Worm (Caenorhabditis elegans) whole organism, young adult: ENCODE measurements around the gene C14E2.7.

Experiments
- B0261.1 ChIP-seq: sonication (generic microtip); optimal IDR thresholded peaks from 2 replicates; lab custom pipeline; 2016; ENCODE audit warnings: mild to moderate bottlenecking, missing genetic modification characterization, moderate library complexity, missing compliant biosample characterization
- F33H1.4 ChIP-seq: fragments of 200-800 bp; sonication (Bioruptor generic); IDR thresholded peaks from 2 replicates; pipeline ENCODE4 v1.3.6; 2022; ENCODE audit warnings: missing genetic modification reagents, missing genetic modification characterization, missing compliant biosample characterization
- F57A8.1 ChIP-seq: fragments of 200-800 bp; sonication (Bioruptor generic); optimal IDR thresholded peaks from 2 replicates; lab custom pipeline; 2018; ENCODE audit warnings: mild to moderate bottlenecking, missing genetic modification characterization, moderate library complexity, missing compliant biosample characterization
- K11D2.4 ChIP-seq: fragments of 200-800 bp; sonication (Bioruptor generic); IDR thresholded peaks from 2 replicates; pipeline ENCODE4 v1.3.6; 2022; ENCODE audit warnings: missing genetic modification reagents, missing genetic modification characterization, missing compliant biosample characterization
- Y53F4B.3 ChIP-seq: fragments of 200-800 bp; sonication (Bioruptor generic); IDR thresholded peaks from 2 replicates; pipeline ENCODE4 v1.3.6; 2022; ENCODE audit warnings: missing genetic modification reagents, missing genetic modification characterization, missing compliant biosample characterization
- Y67H2A.10 ChIP-seq: fragments of 200-800 bp; sonication (Bioruptor generic); conservative IDR thresholded peaks from 2 replicates; pipeline ENCODE4 v1.3.6; 2022; ENCODE audit warnings: missing genetic modification reagents, missing genetic modification characterization, missing compliant biosample characterization
- bed-1 ChIP-seq: fragments of 200-800 bp; sonication (Bioruptor generic); IDR thresholded peaks from 2 replicates; pipeline ENCODE4 v1.3.6; 2022; ENCODE audit warnings: missing genetic modification reagents, missing genetic modification characterization, missing compliant biosample characterization
- bed-2 ChIP-seq: fragments of 200-800 bp; sonication (Bioruptor generic); IDR thresholded peaks from 2 replicates; pipeline ENCODE4 v1.3.6; 2022; ENCODE audit warnings: missing genetic modification reagents, missing genetic modification characterization, missing compliant biosample characterization
- cebp-2 ChIP-seq: fragments of 200-800 bp; sonication (Bioruptor generic); IDR thresholded peaks from 2 replicates; pipeline ENCODE4 v1.3.6; 2022; ENCODE audit warnings: missing genetic modification characterization, missing compliant biosample characterization
- ceh-79 ChIP-seq: sonication (generic microtip); optimal IDR thresholded peaks from 2 replicates; lab custom pipeline; 2017; ENCODE audit warnings: mild to moderate bottlenecking, missing genetic modification characterization, missing compliant biosample characterization
- ceh-91 ChIP-seq: fragments of 200-800 bp; sonication (Bioruptor generic); IDR thresholded peaks from 2 replicates; pipeline ENCODE4 v1.3.6; 2022; ENCODE audit warnings: missing genetic modification reagents, missing genetic modification characterization, missing compliant biosample characterization
- chd-7 ChIP-seq: sonication (generic microtip); optimal IDR thresholded peaks from 2 replicates; lab custom pipeline; 2016; ENCODE audit warnings: mild to moderate bottlenecking, missing genetic modification characterization, moderate library complexity, missing compliant biosample characterization
- dpl-1 ChIP-seq: fragments of 150-350 bp; optimal IDR thresholded peaks from 2 replicates; lab custom pipeline; 2014; ENCODE audit warnings: missing biosample characterization, missing genetic modification reagents, missing genetic modification characterization
- egrh-3 ChIP-seq: fragments of 200-800 bp; sonication (Bioruptor generic); IDR thresholded peaks from 2 replicates; pipeline ENCODE4 v1.3.6; 2022; ENCODE audit warnings: missing genetic modification reagents, missing genetic modification characterization, missing compliant biosample characterization
- hmg-1.2 ChIP-seq: fragments of 200-800 bp; sonication (Bioruptor generic); IDR thresholded peaks from 2 replicates; pipeline ENCODE4 v1.3.6; 2022; ENCODE audit warnings: missing genetic modification reagents, missing genetic modification characterization, missing compliant biosample characterization
- lag-1 ChIP-seq: fragments of 200-800 bp; sonication (Bioruptor generic); IDR thresholded peaks from 2 replicates; pipeline ENCODE4 v1.3.6; 2022; ENCODE audit warnings: missing genetic modification reagents, missing genetic modification characterization, missing compliant biosample characterization
- let-607 ChIP-seq, 2 experiments: fragments of 200-800 bp in 1 of 2; sonication (Bioruptor generic) in 1 of 2; sonication (generic microtip) in 1 of 2; optimal IDR thresholded peaks; 2 replicates each; lab custom pipeline; 2016 to 2018; ENCODE audit warnings: mild to moderate bottlenecking in 2 of 2, missing compliant biosample characterization in 2 of 2, missing genetic modification characterization in 2 of 2, moderate library complexity in 2 of 2, missing genotype in 1 of 2
- lin-40 ChIP-seq: sonication (generic microtip); optimal IDR thresholded peaks from 2 replicates; lab custom pipeline; 2016; ENCODE audit warnings: missing genetic modification characterization, mild to moderate bottlenecking, missing compliant biosample characterization, missing genotype, missing genetic modification reagents
- madf-6 ChIP-seq: fragments of 200-800 bp; sonication (Bioruptor generic); IDR thresholded peaks from 2 replicates; pipeline ENCODE4 v1.3.6; 2022; ENCODE audit warnings: missing genetic modification reagents, missing genetic modification characterization, missing compliant biosample characterization
- mxl-1 ChIP-seq: sonication (generic microtip); optimal IDR thresholded peaks from 2 replicates; lab custom pipeline; 2016; ENCODE audit warnings: missing genetic modification characterization, missing compliant biosample characterization
- repo-1 ChIP-seq: sonication (generic microtip); optimal IDR thresholded peaks from 2 replicates; lab custom pipeline; 2017; ENCODE audit warnings: mild to moderate bottlenecking, missing genetic modification characterization, missing compliant biosample characterization
- rpc-1 ChIP-seq, 2 experiments: fragments of 150-350 bp in 1 of 2; sonication (generic microtip) in 1 of 2; optimal IDR thresholded peaks; 2 replicates each; lab custom pipeline; 2014 to 2018; ENCODE audit warnings: missing biosample characterization in 1 of 2, missing genetic modification characterization in 1 of 2, missing genetic modification reagents in 1 of 2, missing genotype in 1 of 2
- sdz-38 ChIP-seq: sonication (generic microtip); optimal IDR thresholded peaks from 2 replicates; lab custom pipeline; 2016; ENCODE audit warnings: missing genotype, missing genetic modification characterization, missing compliant biosample characterization
- sea-2 ChIP-seq: fragments of 200-800 bp; sonication (Bioruptor generic); IDR thresholded peaks from 2 replicates; pipeline ENCODE4 v1.3.6; 2022; ENCODE audit warnings: missing genetic modification characterization, missing compliant biosample characterization
- snpc-1.1 ChIP-seq: sonication (generic microtip); optimal IDR thresholded peaks from 2 replicates; lab custom pipeline; 2017; ENCODE audit warnings: missing genetic modification characterization, mild to moderate bottlenecking, missing compliant biosample characterization, antibody characterized with exemption, moderate library complexity, missing genotype, missing genetic modification reagents; ENCODE audit not compliant: insufficient read depth
- snpc-3.4 ChIP-seq: sonication (generic microtip); optimal IDR thresholded peaks from 2 replicates; lab custom pipeline; 2017; ENCODE audit warnings: missing genetic modification characterization, mild to moderate bottlenecking, missing compliant biosample characterization, antibody characterized with exemption, moderate library complexity, missing genotype, missing genetic modification reagents
- snpc-4 ChIP-seq, 5 experiments: fragments of 150-350 bp in 1 of 5; sonication (generic microtip) in 4 of 5; optimal IDR thresholded peaks; 2 replicates each; lab custom pipeline; 2014 to 2018; ENCODE audit warnings: missing genetic modification characterization in 5 of 5, missing biosample characterization in 3 of 5, antibody characterized with exemption in 2 of 5, mild to moderate bottlenecking in 2 of 5, missing compliant biosample characterization in 2 of 5, missing genotype in 2 of 5, moderate library complexity in 2 of 5, missing genetic modification reagents in 1 of 5
- sptf-2 ChIP-seq: fragments of 200-800 bp; sonication (Bioruptor generic); optimal IDR thresholded peaks from 2 replicates; lab custom pipeline; 2018; ENCODE audit warnings: mild to moderate bottlenecking, missing genetic modification characterization, missing compliant biosample characterization
- tbp1 ChIP-seq: fragments of 200-800 bp; sonication (Bioruptor generic); optimal IDR thresholded peaks from 2 replicates; lab custom pipeline; 2018; ENCODE audit warnings: mild to moderate bottlenecking, missing genetic modification characterization, missing compliant biosample characterization
- unc-62 ChIP-seq: fragments of 150-350 bp; optimal IDR thresholded peaks from 2 replicates; lab custom pipeline; 2014; ENCODE audit warnings: missing biosample characterization, missing genetic modification reagents, missing genetic modification characterization
- ztf-18 ChIP-seq: sonication (generic microtip); optimal IDR thresholded peaks from 2 replicates; lab custom pipeline; 2016; ENCODE audit warnings: missing genotype, mild to moderate bottlenecking, missing genetic modification characterization, missing compliant biosample characterization
- ztf-22 ChIP-seq: fragments of 200-800 bp; sonication (Bioruptor generic); optimal IDR thresholded peaks from 2 replicates; lab custom pipeline; 2018; ENCODE audit warnings: mild to moderate bottlenecking, missing genetic modification characterization, moderate library complexity, missing compliant biosample characterization
- ztf-6 ChIP-seq: fragments of 200-800 bp; sonication (Bioruptor generic); IDR thresholded peaks from 2 replicates; pipeline ENCODE4 v1.3.6; 2022; ENCODE audit warnings: missing genetic modification reagents, missing genetic modification characterization, missing compliant biosample characterization

Gene C14E2.7

ce11 chrX:1786607-1787006 lies 29.6 kb upstream of the C14E2.7 start, which contains the start of gene arg-1:
Gene arg-1 (plus strand): TSS chrX:1786907.
- TF ChIP-seq rpc-1 (optimal IDR thresholded peaks at IDR 0.05; lab: Kevin White, UChicago) (no peak), rpc-1 (tag; optimal IDR thresholded peaks at IDR 0.05; lab: Kevin White, UChicago) (no peak), madf-6 (GFP tag; lab: Robert Waterston, UW) (no peak), sdz-38 (no peak), F57A8.1 (GFP tag; lab: Kevin White, UChicago) (no peak), snpc-3.4 (tag; lab: Kevin White, UChicago) (no peak), ceh-91 (GFP tag; lab: Robert Waterston, UW) (no peak), snpc-1.1 (tag; lab: Kevin White, UChicago) (no peak), mxl-1 (tag; lab: Kevin White, UChicago) (no peak), ztf-22 (GFP tag; lab: Kevin White, UChicago) (no peak), Y67H2A.10 (GFP tag; lab: Robert Waterston, UW) (no peak), bed-1 (GFP tag; lab: Robert Waterston, UW) (no peak), lag-1 (GFP tag; lab: Robert Waterston, UW) (no peak), K11D2.4 (GFP tag; lab: Robert Waterston, UW) (no peak), Y53F4B.3 (GFP tag; lab: Robert Waterston, UW) (no peak)

ce11 chrX:1791095-1791494 lies 25.1 kb upstream of the C14E2.7 start:
- peak; percentile 25 for TF ChIP-seq B0261.1 (tag; lab: Kevin White, UChicago)
- peak; percentile 43 for TF ChIP-seq rpc-1 (optimal IDR thresholded peaks at IDR 0.05; lab: Kevin White, UChicago)
- TF ChIP-seq rpc-1 (tag; optimal IDR thresholded peaks at IDR 0.05; lab: Kevin White, UChicago): peak; percentile 72
- peak; percentile 68 for TF ChIP-seq tbp1 (GFP tag; lab: Kevin White, UChicago)
- no peak for TF ChIP-seq bed-2 (GFP tag; lab: Robert Waterston, UW)
- TF ChIP-seq F33H1.4: no peak
- no peak for TF ChIP-seq let-607 (tag; optimal IDR thresholded peaks at IDR 0.05; lab: Kevin White, UChicago)

- TF ChIP-seq unc-62 (GFP tag; lab: Kevin White, UChicago) (no peak), hmg-1.2 (GFP tag; lab: Robert Waterston, UW) (peak; percentile 89)
Observed at ce11 chrX:1796067-1796466, 20.1 kb upstream of the C14E2.7 start.

ce11 chrX:1798543-1798942 lies 17.7 kb upstream of the C14E2.7 start:
- no peak for TF ChIP-seq ceh-79 (tag; lab: Kevin White, UChicago)
- no peak for TF ChIP-seq repo-1 (tag; lab: Kevin White, UChicago)
- no peak for TF ChIP-seq sea-2
- no peak for TF ChIP-seq cebp-2 (GFP tag; lab: Robert Waterston, UW)
- no peak for TF ChIP-seq chd-7
- TF ChIP-seq dpl-1 (GFP tag; lab: Kevin White, UChicago): no peak

ce11 chrX:1800980-1801506 lies 15.2 kb upstream of the C14E2.7 start, which contains the start of gene C14E2.11:
Gene C14E2.11 (plus strand): TSS chrX:1801456.
- TF ChIP-seq ztf-6 (GFP tag; lab: Robert Waterston, UW) (no peak), ztf-18 (tag; lab: Kevin White, UChicago) (no peak), egrh-3 (GFP tag; lab: Robert Waterston, UW) (no peak), snpc-4 (GFP tag; optimal IDR thresholded peaks at IDR 0.05; lab: Kevin White, UChicago) (no peak), snpc-4 (tag; optimal IDR thresholded peaks at IDR 0.05; lab: Kevin White, UChicago) (no peak), cebp-2 (GFP tag; lab: Robert Waterston, UW) (no peak), lin-40 (tag; lab: Kevin White, UChicago) (no peak), sptf-2 (GFP tag; lab: Kevin White, UChicago) (no peak), ceh-91 (GFP tag; lab: Robert Waterston, UW) (no peak)
- TF ChIP-seq, all 124 proteins: peak for 0
